Fruit fly (Drosophila melanogaster) whole organism, embryonic: ENCODE results near the gene CG8300.

ENCODE experiments used
- Adf1 ChIP-seq: fragments of 200-800 bp; sonication (Bioruptor generic); IDR thresholded peaks from 2 replicates; pipeline ENCODE4 v1.3.6; 2022; ENCODE audit warnings: missing biosample characterization, missing genetic modification characterization
- BEAF-32 ChIP-seq: fragments of 200-800 bp; sonication (Bioruptor generic); optimal IDR thresholded peaks from 3 replicates; lab custom pipeline; 2017; ENCODE audit warnings: missing biosample characterization, missing genetic modification characterization, mild to moderate bottlenecking, moderate library complexity, missing genetic modification reagents
- CG10979 ChIP-seq: fragments of 200-800 bp; sonication (Bioruptor generic); optimal IDR thresholded peaks from 2 replicates; lab custom pipeline; 2018; ENCODE audit warnings: missing biosample characterization, mild to moderate bottlenecking, missing genetic modification characterization, moderate library complexity
- CG11085 ChIP-seq: fragments of 200-800 bp; sonication (Bioruptor generic); IDR thresholded peaks from 2 replicates; pipeline ENCODE4 v1.3.6; 2022; ENCODE audit warnings: missing biosample characterization, missing genetic modification characterization
- CG11504 ChIP-seq: fragments of 200-800 bp; sonication (Bioruptor generic); optimal IDR thresholded peaks from 3 replicates; lab custom pipeline; 2019; ENCODE audit warnings: missing biosample characterization, mild to moderate bottlenecking, missing genetic modification characterization, moderate library complexity
- CG14014 ChIP-seq: fragments of 200-800 bp; sonication (Bioruptor generic); IDR thresholded peaks from 2 replicates; pipeline ENCODE4 v1.3.6; 2022; ENCODE audit warnings: missing biosample characterization, missing genetic modification characterization
- CG15011 ChIP-seq: fragments of 200-800 bp; sonication (Bioruptor generic); optimal IDR thresholded peaks from 3 replicates; lab custom pipeline; 2018; ENCODE audit warnings: missing biosample characterization, mild to moderate bottlenecking, missing genetic modification characterization
- CG1603 ChIP-seq: fragments of 200-800 bp; sonication (Bioruptor generic); optimal IDR thresholded peaks from 2 replicates; lab custom pipeline; 2019; ENCODE audit warnings: missing biosample characterization, mild to moderate bottlenecking, missing genetic modification characterization, moderate library complexity
- CG1647 ChIP-seq: fragments of 200-800 bp; sonication (Bioruptor generic); optimal IDR thresholded peaks from 3 replicates; lab custom pipeline; 2016; ENCODE audit warnings: missing biosample characterization, missing genetic modification characterization
- CG16813 ChIP-seq: fragments of 200-800 bp; sonication (Bioruptor generic); IDR thresholded peaks from 3 replicates; pipeline ENCODE4 v1.3.6; 2022; ENCODE audit warnings: missing biosample characterization, missing genetic modification characterization; ENCODE audit not compliant: partially characterized antibody
- CG1792 ChIP-seq: fragments of 200-800 bp; sonication (Bioruptor generic); optimal IDR thresholded peaks from 2 replicates; lab custom pipeline; 2016; ENCODE audit warnings: missing biosample characterization, missing genetic modification characterization
- CG2129 ChIP-seq: fragments of 200-800 bp; sonication (Bioruptor generic); IDR thresholded peaks from 2 replicates; pipeline ENCODE4 v1.3.6; 2022; ENCODE audit warnings: missing biosample characterization, missing genetic modification characterization; ENCODE audit not compliant: partially characterized antibody
- CG30020 ChIP-seq: fragments of 200-800 bp; optimal IDR thresholded peaks from 2 replicates; lab custom pipeline; 2019; ENCODE audit warnings: missing biosample characterization, mild to moderate bottlenecking, missing genetic modification characterization, moderate library complexity
- CG31224 ChIP-seq: fragments of 200-800 bp; sonication (Bioruptor generic); IDR thresholded peaks from 2 replicates; pipeline ENCODE4 v1.3.6; 2022; ENCODE audit warnings: missing biosample characterization, missing genetic modification characterization
- CG4328 ChIP-seq: fragments of 200-800 bp; sonication (Bioruptor generic); optimal IDR thresholded peaks from 3 replicates; lab custom pipeline; 2017; ENCODE audit warnings: missing biosample characterization, missing genetic modification reagents, missing genetic modification characterization
- CG7372 ChIP-seq: fragments of 200-800 bp; sonication (Bioruptor generic); IDR thresholded peaks from 2 replicates; pipeline ENCODE4 v1.3.6; 2022; ENCODE audit warnings: missing biosample characterization, missing genetic modification characterization
- CG7839 ChIP-seq: fragments of 200-800 bp; sonication (Bioruptor generic); optimal IDR thresholded peaks from 3 replicates; lab custom pipeline; 2018; ENCODE audit warnings: missing biosample characterization, mild to moderate bottlenecking, missing genetic modification characterization, moderate library complexity
- Dek ChIP-seq: fragments of 200-800 bp; sonication (Bioruptor generic); optimal IDR thresholded peaks from 3 replicates; lab custom pipeline; 2019; ENCODE audit warnings: missing biosample characterization, mild to moderate bottlenecking, missing genetic modification characterization, moderate library complexity
- Dref ChIP-seq: fragments of 200-800 bp; sonication (Bioruptor generic); IDR thresholded peaks from 2 replicates; pipeline ENCODE4 v1.3.6; 2022; ENCODE audit warnings: missing biosample characterization, missing genetic modification characterization
- ERR ChIP-seq: fragments of 200-800 bp; sonication (Bioruptor generic); optimal IDR thresholded peaks from 2 replicates; lab custom pipeline; 2016; ENCODE audit warnings: missing biosample characterization, missing genetic modification characterization
- Ets65A ChIP-seq: fragments of 200-800 bp; sonication (Bioruptor generic); peaks from one replicate; lab custom pipeline; 2016; ENCODE audit warnings: missing biosample characterization, missing genetic modification characterization
- Fer2 ChIP-seq: fragments of 200-800 bp; sonication (Bioruptor generic); optimal IDR thresholded peaks from 2 replicates; lab custom pipeline; 2018; ENCODE audit warnings: missing biosample characterization, mild to moderate bottlenecking, missing genetic modification characterization, moderate library complexity
- Gsc ChIP-seq: fragments of 200-800 bp; sonication (Bioruptor generic); IDR thresholded peaks from 2 replicates; pipeline ENCODE4 v1.3.6; 2022; ENCODE audit warnings: missing biosample characterization, missing genetic modification characterization
- HHEX ChIP-seq: fragments of 200-800 bp; sonication (Bioruptor generic); optimal IDR thresholded peaks from 3 replicates; lab custom pipeline; 2017; ENCODE audit warnings: missing biosample characterization, mild to moderate bottlenecking, missing genetic modification characterization, missing genetic modification reagents
- NC2α ChIP-seq: fragments of 200-800 bp; sonication (Bioruptor generic); optimal IDR thresholded peaks from 2 replicates; lab custom pipeline; 2016; ENCODE audit warnings: missing biosample characterization, missing genetic modification characterization
- Neu2 ChIP-seq: fragments of 200-800 bp; sonication (Bioruptor generic); optimal IDR thresholded peaks from 3 replicates; lab custom pipeline; 2016; ENCODE audit warnings: missing biosample characterization, missing genetic modification characterization, borderline replicate concordance
- Oli ChIP-seq: fragments of 200-800 bp; sonication (Bioruptor generic); optimal IDR thresholded peaks from 2 replicates; lab custom pipeline; 2018; ENCODE audit warnings: missing biosample characterization, mild to moderate bottlenecking, missing genetic modification characterization, moderate library complexity
- Poxn ChIP-seq: fragments of 200-800 bp; sonication (Bioruptor generic); IDR thresholded peaks from 2 replicates; pipeline ENCODE4 v1.3.6; 2022; ENCODE audit warnings: missing biosample characterization, missing genetic modification characterization
- Rx ChIP-seq: fragments of 200-800 bp; sonication (Bioruptor generic); IDR thresholded peaks from 2 replicates; pipeline ENCODE4 v1.3.6; 2022; ENCODE audit warnings: missing biosample characterization, missing genetic modification characterization
- Scr ChIP-seq: fragments of 200-800 bp; sonication (Bioruptor generic); IDR thresholded peaks from 2 replicates; pipeline ENCODE4 v1.3.6; 2022; ENCODE audit warnings: missing biosample characterization, missing genetic modification characterization; ENCODE audit not compliant: partially characterized antibody
- Sin3A ChIP-seq: fragments of >200 bp; optimal IDR thresholded peaks from 2 replicates; lab custom pipeline; 2018
- Sox102F ChIP-seq: fragments of 200-800 bp; sonication (Bioruptor generic); optimal IDR thresholded peaks from 2 replicates; lab custom pipeline; 2018; ENCODE audit warnings: missing biosample characterization, mild to moderate bottlenecking, missing genetic modification characterization, moderate library complexity
- Spps ChIP-seq: fragments of 200-800 bp; sonication (Bioruptor generic); optimal IDR thresholded peaks from 2 replicates; lab custom pipeline; 2018; ENCODE audit warnings: missing biosample characterization, mild to moderate bottlenecking, missing genetic modification characterization
- Tbp ChIP-seq: fragments of >200 bp; optimal IDR thresholded peaks from 2 replicates; lab custom pipeline; 2018; ENCODE audit warnings: missing biosample characterization, missing genetic modification characterization
- btn ChIP-seq: fragments of 200-800 bp; sonication (Bioruptor generic); optimal IDR thresholded peaks from 2 replicates; lab custom pipeline; 2016; ENCODE audit warnings: missing biosample characterization, missing genetic modification characterization
- chif ChIP-seq, 2 experiments: fragments of 200-800 bp; sonication (Bioruptor generic); optimal IDR thresholded peaks; 3 replicates each; lab custom pipeline; 2016; ENCODE audit warnings: missing biosample characterization in 2 of 2, missing genetic modification characterization in 2 of 2
- crol ChIP-seq: fragments of 200-800 bp; sonication (Bioruptor generic); IDR thresholded peaks from 2 replicates; pipeline ENCODE4 v1.3.6; 2022; ENCODE audit warnings: missing biosample characterization, missing genetic modification characterization
- cwo ChIP-seq: fragments of 200-800 bp; sonication (Bioruptor generic); optimal IDR thresholded peaks from 3 replicates; lab custom pipeline; 2017; ENCODE audit warnings: missing biosample characterization, missing genetic modification characterization, mild to moderate bottlenecking, moderate library complexity, missing genetic modification reagents
- gfzf ChIP-seq: fragments of 200-800 bp; sonication (Bioruptor generic); optimal IDR thresholded peaks from 2 replicates; lab custom pipeline; 2016; ENCODE audit warnings: missing biosample characterization, mild to moderate bottlenecking, missing genetic modification characterization, moderate library complexity
- gsb-n ChIP-seq: fragments of 200-800 bp; sonication (Bioruptor generic); optimal IDR thresholded peaks from 3 replicates; lab custom pipeline; 2018; ENCODE audit warnings: missing biosample characterization, mild to moderate bottlenecking, missing genetic modification characterization
- ham ChIP-seq: fragments of 200-800 bp; sonication (Bioruptor generic); IDR thresholded peaks from 2 replicates; pipeline ENCODE4 v1.3.6; 2022; ENCODE audit warnings: missing biosample characterization, missing genetic modification characterization
- ind ChIP-seq: fragments of 200-800 bp; sonication (Bioruptor generic); optimal IDR thresholded peaks from 3 replicates; lab custom pipeline; 2016; ENCODE audit warnings: missing biosample characterization, missing genetic modification characterization
- insv ChIP-seq, 2 experiments: fragments of 200-800 bp; sonication (Bioruptor generic); optimal IDR thresholded peaks; 3 replicates each; lab custom pipeline; 2016 to 2018; ENCODE audit warnings: missing biosample characterization in 2 of 2, missing genetic modification characterization in 2 of 2
- lmd ChIP-seq: fragments of 200-800 bp; sonication (Bioruptor generic); IDR thresholded peaks from 2 replicates; pipeline ENCODE4 v1.3.6; 2022; ENCODE audit warnings: missing biosample characterization, missing genetic modification characterization
- nerfin-2 ChIP-seq: fragments of 200-800 bp; sonication (Bioruptor generic); IDR thresholded peaks from 2 replicates; pipeline ENCODE4 v1.3.6; 2022; ENCODE audit warnings: missing biosample characterization, missing genetic modification characterization; ENCODE audit not compliant: partially characterized antibody
- pho ChIP-seq: fragments of 200-800 bp; sonication (Bioruptor generic); optimal IDR thresholded peaks from 2 replicates; lab custom pipeline; 2016; ENCODE audit warnings: missing biosample characterization, missing genetic modification characterization
- phol ChIP-seq: fragments of 200-800 bp; sonication (Bioruptor generic); optimal IDR thresholded peaks from 3 replicates; lab custom pipeline; 2018; ENCODE audit warnings: missing biosample characterization, mild to moderate bottlenecking, missing genetic modification characterization, moderate library complexity
- stc ChIP-seq: fragments of 200-800 bp; sonication (Bioruptor generic); IDR thresholded peaks from 2 replicates; pipeline ENCODE4 v1.3.6; 2022; ENCODE audit warnings: missing biosample characterization, missing genetic modification characterization
- tll ChIP-seq, 2 experiments: fragments of 200-800 bp in 1 of 2; fragments of >200 bp in 1 of 2; sonication (Bioruptor generic) in 1 of 2; optimal IDR thresholded peaks; 2 replicates each; lab custom pipeline; 2017 to 2019; ENCODE audit warnings: missing biosample characterization in 2 of 2, missing genetic modification characterization in 2 of 2, mild to moderate bottlenecking in 1 of 2, moderate library complexity in 1 of 2
- wek ChIP-seq: fragments of 200-800 bp; sonication (Bioruptor generic); optimal IDR thresholded peaks from 3 replicates; lab custom pipeline; 2018; ENCODE audit warnings: missing biosample characterization, mild to moderate bottlenecking, missing genetic modification characterization, moderate library complexity

CG8300 gene

dm6 chrX:7095292-7095911 is 9.3 kb upstream of the CG8300 start (continued):
- TF ChIP-seq Sin3A = no peak
- TF ChIP-seq Poxn (GFP tag; lab: Robert Waterston, UW) = no peak
- peak; percentile 71 for TF ChIP-seq CG10979
- no peak for TF ChIP-seq CG16813 (GFP tag; lab: Robert Waterston, UW)
- TF ChIP-seq CG1603 (tag; lab: Kevin White, UChicago) = peak; percentile 89
- TF ChIP-seq CG2129 (GFP tag; lab: Robert Waterston, UW) = no peak
- TF ChIP-seq CG7372 = peak; percentile 75
- TF ChIP-seq gfzf (GFP tag; lab: Kevin White, UChicago) = no peak
- no peak for TF ChIP-seq ham (GFP tag; lab: Robert Waterston, UW)
- TF ChIP-seq Fer2 = peak; percentile 28
- peak; percentile 39 for TF ChIP-seq Spps (tag; lab: Kevin White, UChicago)
- no peak for TF ChIP-seq Adf1 (GFP tag; lab: Robert Waterston, UW)
- TF ChIP-seq ERR = peak; percentile 13
- TF ChIP-seq CG1647 (GFP tag; lab: Kevin White, UChicago) = peak; percentile 76
- TF ChIP-seq tll (GFP tag; optimal IDR thresholded peaks at IDR 0.05; lab: Kevin White, UChicago) = no peak
- peak; percentile 68 for TF ChIP-seq Rx (GFP tag; lab: Robert Waterston, UW)
- TF ChIP-seq CG11085 = no peak
- peak; percentile 53 for TF ChIP-seq CG15011 (GFP tag; lab: Kevin White, UChicago)
- TF ChIP-seq wek (GFP tag; lab: Kevin White, UChicago) = peak; percentile 70
- TF ChIP-seq Neu2 (GFP tag; lab: Kevin White, UChicago) = no peak
- TF ChIP-seq crol (GFP tag; lab: Robert Waterston, UW) = no peak
- TF ChIP-seq insv (GFP tag; optimal IDR thresholded peaks at IDR 0.05; lab: Kevin White, UChicago) = no peak
- TF ChIP-seq lmd (GFP tag; lab: Robert Waterston, UW) = peak; percentile 79
- TF ChIP-seq CG30020 (tag; lab: Kevin White, UChicago) = peak; percentile 10
- TF ChIP-seq Sox102F (GFP tag; lab: Kevin White, UChicago) = peak; percentile 89
- peak; percentile 56 for TF ChIP-seq NC2α (GFP tag; lab: Kevin White, UChicago)
- TF ChIP-seq CG14014 (GFP tag; lab: Robert Waterston, UW) = peak; percentile 81
- TF ChIP-seq CG1792 (GFP tag; lab: Kevin White, UChicago) = peak; percentile 48
- TF ChIP-seq stc (GFP tag; lab: Robert Waterston, UW) = peak; percentile 80
- no peak for TF ChIP-seq nerfin-2 (GFP tag; lab: Robert Waterston, UW)
- TF ChIP-seq gsb-n (tag; lab: Kevin White, UChicago) = peak; percentile 51
- TF ChIP-seq Dek (tag; lab: Kevin White, UChicago) = peak; percentile 72
- TF ChIP-seq Tbp (GFP tag; lab: Kevin White, UChicago) = no peak
- peak; percentile 71 to 80 for TF ChIP-seq chif (GFP tag; optimal IDR thresholded peaks at IDR 0.05; lab: Kevin White, UChicago)
- peak; percentile 50 for TF ChIP-seq CG4328 (GFP tag; lab: Kevin White, UChicago)
- peak; percentile 55 for TF ChIP-seq cwo (GFP tag; lab: Kevin White, UChicago)
- TF ChIP-seq Oli = peak; percentile 87
- peak; percentile 43 for TF ChIP-seq btn
- TF ChIP-seq Gsc (GFP tag; lab: Robert Waterston, UW) = no peak
- TF ChIP-seq pho = no peak
- 0 out of 2 replicates have a peak, but pooled peaks have one; percentile 38 for TF ChIP-seq CG31224 (GFP tag; lab: Robert Waterston, UW)
- TF ChIP-seq BEAF-32 = no peak
- peak; percentile 87 for TF ChIP-seq CG11504
- TF ChIP-seq Scr (GFP tag; lab: Robert Waterston, UW) = no peak
- peak; percentile 87 for TF ChIP-seq ind
- TF ChIP-seq HHEX = peak; percentile 77
- TF ChIP-seq Ets65A (GFP tag; lab: Kevin White, UChicago) = peak; percentile 87
- peak; percentile 86 for TF ChIP-seq CG7839 (tag; lab: Kevin White, UChicago)
- no peak for TF ChIP-seq Dref
- TF ChIP-seq phol (tag; lab: Kevin White, UChicago) = peak; percentile 84
